Worm (Caenorhabditis elegans) whole organism, L2 larva: Measurements from ENCODE around the gene W05E10.2.

Experiments used
- ZK546.5 ChIP-seq: sonication (generic microtip); optimal IDR thresholded peaks from 2 replicates; lab custom pipeline; 2017; ENCODE audit warnings: missing biosample characterization, missing genetic modification characterization
- ama-1 ChIP-seq: fragments of 150-350 bp; optimal IDR thresholded peaks from 2 replicates; lab custom pipeline; 2018; ENCODE audit warnings: inconsistent platforms
- dmd-4 ChIP-seq: sonication (generic microtip); optimal IDR thresholded peaks from 2 replicates; lab custom pipeline; 2017; ENCODE audit warnings: missing biosample characterization, missing genetic modification characterization
- fos-1 ChIP-seq: fragments of 150-350 bp; optimal IDR thresholded peaks from 2 replicates; lab custom pipeline; 2014; ENCODE audit warnings: missing biosample characterization, missing genetic modification characterization
- lin-39 ChIP-seq: fragments of 150-350 bp; optimal IDR thresholded peaks from 2 replicates; lab custom pipeline; 2014; ENCODE audit warnings: missing biosample characterization, missing genetic modification reagents, missing genetic modification characterization
- mab-5 ChIP-seq: fragments of 150-350 bp; optimal IDR thresholded peaks from 2 replicates; lab custom pipeline; 2014; ENCODE audit warnings: missing biosample characterization, missing genetic modification characterization
- mbf-1 ChIP-seq: sonication (generic microtip); optimal IDR thresholded peaks from 2 replicates; lab custom pipeline; 2017; ENCODE audit warnings: missing biosample characterization, missing genetic modification characterization
- nhr-77 ChIP-seq: fragments of 150-350 bp; optimal IDR thresholded peaks from 2 replicates; lab custom pipeline; 2014; ENCODE audit warnings: missing biosample characterization, missing genetic modification characterization
- sem-4 ChIP-seq: fragments of 150-350 bp; optimal IDR thresholded peaks from 2 replicates; lab custom pipeline; 2014; ENCODE audit warnings: missing biosample characterization, missing genetic modification reagents, missing genetic modification characterization
- skn-1 ChIP-seq: sonication (generic microtip); optimal IDR thresholded peaks from 2 replicates; lab custom pipeline; 2017; ENCODE audit warnings: missing biosample characterization, missing genetic modification characterization
- sma-3 ChIP-seq: sonication (generic microtip); optimal IDR thresholded peaks from 2 replicates; lab custom pipeline; 2016; ENCODE audit warnings: missing genetic modification reagents, missing genetic modification characterization, missing compliant biosample characterization
- snpc-4 ChIP-seq: fragments of 150-350 bp; optimal IDR thresholded peaks from 2 replicates; lab custom pipeline; 2014; ENCODE audit warnings: missing biosample characterization, missing genetic modification characterization
- unc-62 ChIP-seq: fragments of 150-350 bp; optimal IDR thresholded peaks from 2 replicates; lab custom pipeline; 2014; ENCODE audit warnings: missing biosample characterization, missing genetic modification reagents, missing genetic modification characterization

- TF ChIP-seq skn-1 (no peak), fos-1 (tag; lab: Kevin White, UChicago) (no peak), nhr-77 (no peak), sma-3 (GFP tag; lab: Kevin White, UChicago) (peak; percentile 55), snpc-4 (tag; lab: Kevin White, UChicago) (no peak), mab-5 (no peak), mbf-1 (tag; lab: Kevin White, UChicago) (no peak), ama-1 (lab: Kevin White, UChicago) (no peak), ZK546.5 (tag; lab: Kevin White, UChicago) (no peak), unc-62 (no peak), dmd-4 (tag; lab: Kevin White, UChicago) (no peak), lin-39 (tag; lab: Kevin White, UChicago) (no peak), sem-4 (no peak)
These were observed 37.7 kb upstream of the W05E10.2 start for ce11 chrV:11649254-11649653.
